Fruit fly (Drosophila melanogaster) whole organism: ENCODE results near the gene CG7668.

Source experiments
- CG8478 ChIP-seq: fragments of >200 bp; optimal IDR thresholded peaks from 2 replicates; lab custom pipeline; 2018; ENCODE audit warnings: inconsistent platforms
- Dll ChIP-seq: fragments of >200 bp; optimal IDR thresholded peaks from 2 replicates; lab custom pipeline; 2017
- pan ChIP-seq: fragments of >200 bp; optimal IDR thresholded peaks from 2 replicates; lab custom pipeline; 2017
- psq ChIP-seq: fragments of >200 bp; optimal IDR thresholded peaks from 2 replicates; lab custom pipeline; 2017

dm6 chr3L:20000878-20001640, 1.5 kb upstream of the CG7668 start:
- TF ChIP-seq pan (no peak), CG8478 (no peak), psq (no peak), Dll (lab: Kevin White, UChicago) (no peak)
